Worm (Caenorhabditis elegans) whole organism, mixed stage, embryonic: ENCODE data around the gene mut-7.

Source experiments
- M03D4.4 ChIP-seq: sonication (generic microtip); optimal IDR thresholded peaks from 2 replicates; lab custom pipeline; 2017; ENCODE audit warnings: mild to moderate bottlenecking, missing genetic modification characterization, missing compliant biosample characterization
- bed-3 ChIP-seq: fragments of 200-800 bp; sonication (Bioruptor generic); optimal IDR thresholded peaks from 3 replicates; lab custom pipeline; 2018; ENCODE audit warnings: mild to moderate bottlenecking, missing genetic modification characterization, moderate library complexity, missing compliant biosample characterization
- blmp-1 ChIP-seq: fragments of 150-350 bp; optimal IDR thresholded peaks from 2 replicates; lab custom pipeline; 2014; ENCODE audit warnings: missing biosample characterization, missing genetic modification characterization
- ceh-39 ChIP-seq: fragments of 150-350 bp; optimal IDR thresholded peaks from 2 replicates; lab custom pipeline; 2014; ENCODE audit warnings: missing biosample characterization, missing genetic modification characterization
- ceh-43 ChIP-seq: fragments of 200-800 bp; sonication (Bioruptor generic); optimal IDR thresholded peaks from 2 replicates; lab custom pipeline; 2018; ENCODE audit warnings: mild to moderate bottlenecking, missing genetic modification characterization, moderate library complexity, missing compliant biosample characterization
- ces-1 ChIP-seq: fragments of 150-350 bp; optimal IDR thresholded peaks from 2 replicates; lab custom pipeline; 2014; ENCODE audit warnings: missing biosample characterization, missing genetic modification reagents, missing genetic modification characterization
- cnd-1 ChIP-seq: fragments of 200-800 bp; sonication (Bioruptor generic); optimal IDR thresholded peaks from 2 replicates; lab custom pipeline; 2018; ENCODE audit warnings: mild to moderate bottlenecking, missing genetic modification characterization, missing compliant biosample characterization
- drap-1 ChIP-seq: fragments of 200-800 bp; sonication (Bioruptor generic); optimal IDR thresholded peaks from 3 replicates; lab custom pipeline; 2018; ENCODE audit warnings: mild to moderate bottlenecking, missing genetic modification characterization, missing compliant biosample characterization
- elt-3 ChIP-seq: fragments of 150-350 bp; optimal IDR thresholded peaks from 2 replicates; lab custom pipeline; 2014; ENCODE audit warnings: missing biosample characterization, missing genetic modification characterization
- ham-2 ChIP-seq: fragments of 200-800 bp; sonication (Bioruptor generic); optimal IDR thresholded peaks from 2 replicates; lab custom pipeline; 2018; ENCODE audit warnings: mild to moderate bottlenecking, missing genetic modification characterization, missing compliant biosample characterization
- hlh-1 ChIP-seq: fragments of 150-350 bp; optimal IDR thresholded peaks from 2 replicates; lab custom pipeline; 2014; ENCODE audit warnings: missing biosample characterization, missing genetic modification reagents, missing genetic modification characterization
- lin-32 ChIP-seq: fragments of 200-800 bp; sonication (Bioruptor generic); optimal IDR thresholded peaks from 2 replicates; lab custom pipeline; 2018; ENCODE audit warnings: mild to moderate bottlenecking, missing genetic modification characterization, missing compliant biosample characterization
- lsy-2 ChIP-seq: fragments of 150-350 bp; optimal IDR thresholded peaks from 2 replicates; lab custom pipeline; 2014; ENCODE audit warnings: missing biosample characterization, missing genetic modification characterization
- mab-5 ChIP-seq: fragments of 150-350 bp; optimal IDR thresholded peaks from 2 replicates; lab custom pipeline; 2014; ENCODE audit warnings: missing biosample characterization, missing genetic modification characterization
- mep-1 ChIP-seq: fragments of 150-350 bp; optimal IDR thresholded peaks from 2 replicates; lab custom pipeline; 2017; ENCODE audit warnings: missing biosample characterization, missing genetic modification reagents, missing genetic modification characterization, inconsistent platforms
- mls-2 ChIP-seq: sonication (generic microtip); optimal IDR thresholded peaks from 2 replicates; lab custom pipeline; 2016; ENCODE audit warnings: mild to moderate bottlenecking, missing genetic modification characterization, moderate library complexity, missing compliant biosample characterization
- nhr-12 ChIP-seq: fragments of 150-350 bp; optimal IDR thresholded peaks from 2 replicates; lab custom pipeline; 2014; ENCODE audit warnings: missing biosample characterization, missing genetic modification characterization
- nhr-2 ChIP-seq: fragments of 150-350 bp; optimal IDR thresholded peaks from 2 replicates; lab custom pipeline; 2014; ENCODE audit warnings: missing biosample characterization, missing genetic modification characterization
- nhr-237 ChIP-seq: fragments of 150-350 bp; optimal IDR thresholded peaks from 2 replicates; lab custom pipeline; 2014; ENCODE audit warnings: missing biosample characterization, missing genetic modification characterization
- nhr-28 ChIP-seq: fragments of 150-350 bp; optimal IDR thresholded peaks from 2 replicates; lab custom pipeline; 2014; ENCODE audit warnings: missing biosample characterization, missing genetic modification characterization
- nhr-76 ChIP-seq: sonication (generic microtip); optimal IDR thresholded peaks from 2 replicates; lab custom pipeline; 2017; ENCODE audit warnings: missing biosample characterization, missing genetic modification characterization
- sem-2 ChIP-seq: fragments of 200-800 bp; sonication (Bioruptor generic); optimal IDR thresholded peaks from 2 replicates; lab custom pipeline; 2018; ENCODE audit warnings: mild to moderate bottlenecking, missing genetic modification characterization, missing compliant biosample characterization
- snpc-4 ChIP-seq: fragments of 150-350 bp; optimal IDR thresholded peaks from 2 replicates; lab custom pipeline; 2014; ENCODE audit warnings: missing biosample characterization, missing genetic modification characterization
- sptf-1 ChIP-seq: sonication (generic microtip); optimal IDR thresholded peaks from 2 replicates; lab custom pipeline; 2017; ENCODE audit warnings: mild to moderate bottlenecking, missing genetic modification characterization, moderate library complexity, missing compliant biosample characterization
- tbx-8 ChIP-seq: fragments of 200-800 bp; sonication (Bioruptor generic); optimal IDR thresholded peaks from 2 replicates; lab custom pipeline; 2018; ENCODE audit warnings: mild to moderate bottlenecking, missing genetic modification characterization, moderate library complexity, missing compliant biosample characterization
- unc-39 ChIP-seq: fragments of 150-350 bp; optimal IDR thresholded peaks from 2 replicates; lab custom pipeline; 2014; ENCODE audit warnings: missing biosample characterization, missing genetic modification characterization
- unc-62 ChIP-seq: fragments of 150-350 bp; optimal IDR thresholded peaks from 2 replicates; lab custom pipeline; 2014; ENCODE audit warnings: missing biosample characterization, missing genetic modification reagents, missing genetic modification characterization
- ztf-11 ChIP-seq: fragments of 150-350 bp; optimal IDR thresholded peaks from 2 replicates; lab custom pipeline; 2014; ENCODE audit warnings: missing biosample characterization, missing genetic modification characterization

Gene mut-7

DNA sequence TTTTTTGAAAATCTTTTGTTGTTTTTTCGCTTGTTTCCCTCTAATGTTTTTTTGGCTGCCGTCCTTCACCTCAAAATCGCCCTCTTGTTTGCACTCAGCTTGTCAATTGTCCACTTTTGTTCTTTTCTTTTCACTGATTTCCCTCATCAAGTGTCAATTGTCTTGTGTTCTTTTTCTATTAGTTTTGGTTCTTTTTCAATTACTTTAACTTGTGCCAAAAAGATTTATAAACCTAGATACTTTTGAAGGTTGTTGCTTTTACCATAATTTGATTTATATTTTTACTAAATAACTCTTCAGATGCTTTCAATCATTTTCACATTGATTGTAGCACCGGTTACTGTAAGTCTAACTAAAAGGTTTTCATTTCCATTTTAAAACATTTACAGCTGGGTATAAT is 26.3 kb upstream of the mut-7 start, which contains the start of gene C48B4.13:
Gene C48B4.13 (plus strand): TSS at position 301 of the 400 bp plus-strand sequence.
- TF ChIP-seq lin-32 (GFP tag; lab: Kevin White, UChicago), result no peak
- TF ChIP-seq tbx-8 (GFP tag; lab: Kevin White, UChicago), result no peak
- no peak for TF ChIP-seq hlh-1
- TF ChIP-seq unc-39 (tag; lab: Kevin White, UChicago), result no peak
- no peak for TF ChIP-seq lsy-2 (tag; lab: Kevin White, UChicago)
- TF ChIP-seq elt-3, result no peak
- no peak for TF ChIP-seq mls-2 (tag; lab: Kevin White, UChicago)
- TF ChIP-seq cnd-1, result no peak
- no peak for TF ChIP-seq ceh-39
- no peak for TF ChIP-seq unc-62
- no peak for TF ChIP-seq ces-1 (GFP tag; lab: Kevin White, UChicago)
- TF ChIP-seq bed-3 (GFP tag; lab: Kevin White, UChicago), result no peak

DNA sequence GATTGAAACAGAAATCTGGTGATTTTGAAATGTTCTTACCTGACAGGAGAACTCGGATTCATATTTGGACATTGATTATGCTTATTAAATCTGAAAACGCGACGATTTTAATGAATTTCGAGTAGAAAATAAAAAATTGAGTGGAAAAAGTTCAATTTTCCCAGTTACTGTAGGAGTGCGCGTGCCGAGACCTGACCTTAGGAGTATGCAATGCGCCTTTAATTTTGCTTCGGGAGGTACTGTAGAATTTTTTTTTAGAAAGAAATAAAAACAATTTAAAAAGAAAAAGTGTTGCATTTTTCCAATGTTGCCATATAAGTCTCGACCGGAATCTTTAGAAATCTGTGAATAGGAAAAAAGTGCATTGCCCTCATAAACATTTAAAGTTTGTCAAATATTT is 23.8 kb upstream of the mut-7 start, which contains the start of gene C48B4.11:
Gene C48B4.11 (minus strand): TSS at position 143 of the 400 bp plus-strand sequence.
- no peak for TF ChIP-seq ztf-11 (tag; lab: Kevin White, UChicago)
- no peak for TF ChIP-seq sem-2 (GFP tag; lab: Kevin White, UChicago)
- TF ChIP-seq ham-2 (GFP tag; lab: Kevin White, UChicago), result no peak
- no peak for TF ChIP-seq ceh-43 (GFP tag; lab: Kevin White, UChicago)
- TF ChIP-seq hlh-1, result no peak
- TF ChIP-seq nhr-28 (tag; lab: Kevin White, UChicago), result no peak
- no peak for TF ChIP-seq blmp-1 (tag; lab: Kevin White, UChicago)
- TF ChIP-seq mls-2 (tag; lab: Kevin White, UChicago), result no peak
- no peak for TF ChIP-seq nhr-76 (tag; lab: Kevin White, UChicago)

ce11 chrIII:9564410-9564809 is 22.2 kb upstream of the mut-7 start, which contains the start of gene C48B4.10:
Gene C48B4.10 (minus strand): TSS chrIII:9564510.
- TF ChIP-seq sem-2 (GFP tag; lab: Kevin White, UChicago), result no peak
- no peak for TF ChIP-seq lsy-2 (tag; lab: Kevin White, UChicago)
- TF ChIP-seq ztf-11 (tag; lab: Kevin White, UChicago), result no peak
- no peak for TF ChIP-seq M03D4.4 (tag; lab: Kevin White, UChicago)
- no peak for TF ChIP-seq hlh-1
- no peak for TF ChIP-seq nhr-76 (tag; lab: Kevin White, UChicago)
- TF ChIP-seq nhr-2 (tag; lab: Kevin White, UChicago), result no peak
- no peak for TF ChIP-seq tbx-8 (GFP tag; lab: Kevin White, UChicago)
- no peak for TF ChIP-seq ceh-43 (GFP tag; lab: Kevin White, UChicago)
- no peak for TF ChIP-seq lin-32 (GFP tag; lab: Kevin White, UChicago)
- TF ChIP-seq blmp-1 (tag; lab: Kevin White, UChicago), result no peak
- TF ChIP-seq nhr-12 (tag; lab: Kevin White, UChicago), result no peak
- no peak for TF ChIP-seq mab-5 (tag; lab: Kevin White, UChicago)
- TF ChIP-seq bed-3 (GFP tag; lab: Kevin White, UChicago), result no peak
- no peak for TF ChIP-seq mls-2 (tag; lab: Kevin White, UChicago)
- TF ChIP-seq ceh-39, result no peak

DNA sequence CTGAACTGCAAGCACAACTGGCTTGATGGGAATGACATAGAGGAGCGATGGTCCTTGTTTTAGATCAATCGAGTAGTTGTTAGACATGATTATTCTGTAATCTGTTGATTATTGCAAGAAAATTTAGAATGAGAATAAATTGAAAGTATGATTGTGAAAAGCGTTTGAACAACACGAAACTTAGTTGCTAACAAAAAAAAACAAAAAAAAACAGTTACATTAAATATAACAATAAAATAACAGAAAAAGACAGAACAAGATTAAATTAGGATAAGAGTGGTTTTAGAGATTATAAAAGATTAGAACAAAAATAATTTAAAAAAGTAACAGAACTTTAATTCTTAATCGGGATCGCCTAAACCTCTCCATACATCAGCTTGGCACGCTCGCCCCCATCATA is 21.1 kb upstream of the mut-7 start, which contains the start of gene C48B4.9:
Gene C48B4.9 (minus strand): TSS at position 101 of the 400 bp plus-strand sequence.
- TF ChIP-seq bed-3 (GFP tag; lab: Kevin White, UChicago) (no peak), drap-1 (GFP tag; lab: Kevin White, UChicago) (no peak), mep-1 (no peak), sptf-1 (tag; lab: Kevin White, UChicago) (no peak), nhr-76 (tag; lab: Kevin White, UChicago) (no peak), elt-3 (no peak), snpc-4 (tag; lab: Kevin White, UChicago) (no peak), tbx-8 (GFP tag; lab: Kevin White, UChicago) (no peak), mab-5 (tag; lab: Kevin White, UChicago) (no peak), nhr-237 (tag; lab: Kevin White, UChicago) (no peak), cnd-1 (no peak), M03D4.4 (tag; lab: Kevin White, UChicago) (no peak), blmp-1 (tag; lab: Kevin White, UChicago) (no peak), mls-2 (tag; lab: Kevin White, UChicago) (no peak)

ce11 chrIII:9561158-9561557 is 19.0 kb upstream of the mut-7 start, which contains the start of gene C48B4.8:
Gene C48B4.8 (minus strand): TSS chrIII:9561258.
- TF ChIP-seq sptf-1 (tag; lab: Kevin White, UChicago) (no peak), hlh-1 (no peak), M03D4.4 (tag; lab: Kevin White, UChicago) (no peak), nhr-76 (tag; lab: Kevin White, UChicago) (no peak), ceh-43 (GFP tag; lab: Kevin White, UChicago) (no peak), mab-5 (tag; lab: Kevin White, UChicago) (no peak), nhr-2 (tag; lab: Kevin White, UChicago) (no peak), lsy-2 (tag; lab: Kevin White, UChicago) (no peak), lin-32 (GFP tag; lab: Kevin White, UChicago) (no peak), unc-62 (no peak), unc-39 (tag; lab: Kevin White, UChicago) (no peak)
